Worm (Caenorhabditis elegans) whole organism, L4 larva: ENCODE data around the gene R06F6.8.

Experiments used
- F44E2.7 ChIP-seq: fragments of 200-800 bp; sonication (Bioruptor generic); IDR thresholded peaks from 2 replicates; pipeline ENCODE4 v2.1.2; 2022; ENCODE audit warnings: missing genetic modification characterization, missing compliant biosample characterization
- R02D3.7 ChIP-seq: fragments of 150-350 bp; sonication (generic microtip); optimal IDR thresholded peaks from 3 replicates; lab custom pipeline; 2014; ENCODE audit warnings: missing biosample characterization, missing genetic modification characterization
- T20F7.1 ChIP-seq: fragments of 200-800 bp; sonication (Bioruptor generic); optimal IDR thresholded peaks from 2 replicates; lab custom pipeline; 2018; ENCODE audit warnings: mild to moderate bottlenecking, missing genetic modification characterization, missing compliant biosample characterization
- T26A8.4 ChIP-seq: fragments of 200-800 bp; sonication (Bioruptor generic); IDR thresholded peaks from 2 replicates; pipeline ENCODE4 v1.3.6; 2022; ENCODE audit warnings: missing genetic modification characterization, missing compliant biosample characterization
- Y48G9A.11 ChIP-seq: fragments of 200-800 bp; sonication (Bioruptor generic); IDR thresholded peaks from 2 replicates; pipeline ENCODE4 v1.3.6; 2022; ENCODE audit warnings: missing genetic modification reagents, missing genetic modification characterization, missing compliant biosample characterization
- ZK337.2 ChIP-seq: fragments of 200-800 bp; sonication (Bioruptor generic); IDR thresholded peaks from 2 replicates; pipeline ENCODE4 v1.3.6; 2022; ENCODE audit warnings: missing genetic modification reagents, missing genetic modification characterization, missing compliant biosample characterization
- aly-2 ChIP-seq: sonication (generic microtip); optimal IDR thresholded peaks from 2 replicates; lab custom pipeline; 2018; ENCODE audit warnings: missing biosample characterization, missing genetic modification characterization
- arid-1 ChIP-seq: fragments of 200-800 bp; sonication (Bioruptor generic); conservative IDR thresholded peaks from 2 replicates; pipeline ENCODE4 v1.3.6; 2022; ENCODE audit warnings: missing genetic modification reagents, missing genetic modification characterization, missing compliant biosample characterization
- ceh-20 ChIP-seq: fragments of 200-800 bp; sonication (Bioruptor generic); IDR thresholded peaks from 2 replicates; pipeline ENCODE4 v1.3.6; 2022; ENCODE audit warnings: missing genetic modification reagents, missing genetic modification characterization, missing compliant biosample characterization
- ceh-28 ChIP-seq: fragments of 150-350 bp; optimal IDR thresholded peaks from 2 replicates; lab custom pipeline; 2014; ENCODE audit warnings: missing biosample characterization, missing genetic modification reagents, missing genetic modification characterization
- ceh-32 ChIP-seq: sonication (generic microtip); optimal IDR thresholded peaks from 2 replicates; lab custom pipeline; 2016; ENCODE audit warnings: mild to moderate bottlenecking, missing genetic modification characterization, missing compliant biosample characterization; ENCODE audit not compliant: poor library complexity
- daf-16 ChIP-seq, 3 experiments: sonication (generic microtip); optimal IDR thresholded peaks; 2 replicates each; lab custom pipeline; 2016 to 2017; ENCODE audit warnings: missing genetic modification characterization in 3 of 3, missing genetic modification reagents in 3 of 3, mild to moderate bottlenecking in 2 of 3, missing compliant biosample characterization in 2 of 3, missing biosample characterization in 1 of 3, moderate library complexity in 1 of 3
- daf-19 ChIP-seq: fragments of 200-800 bp; sonication (Bioruptor generic); conservative IDR thresholded peaks from 2 replicates; pipeline ENCODE4 v1.3.6; 2022; ENCODE audit warnings: missing genetic modification characterization, missing compliant biosample characterization
- daf-8 ChIP-seq: fragments of 200-800 bp; sonication (Bioruptor generic); IDR thresholded peaks from 2 replicates; pipeline ENCODE4 v1.3.6; 2022; ENCODE audit warnings: missing genetic modification characterization, missing compliant biosample characterization
- dmd-6 ChIP-seq: fragments of 200-800 bp; sonication (Bioruptor generic); IDR thresholded peaks from 2 replicates; pipeline ENCODE4 v1.3.6; 2022; ENCODE audit warnings: missing genetic modification reagents, missing genetic modification characterization, missing compliant biosample characterization
- duxl-1 ChIP-seq: sonication (generic microtip); optimal IDR thresholded peaks from 2 replicates; lab custom pipeline; 2016; ENCODE audit warnings: mild to moderate bottlenecking, missing genetic modification characterization, moderate library complexity, missing compliant biosample characterization; ENCODE audit not compliant: poor library complexity
- dve-1 ChIP-seq: sonication (generic microtip); optimal IDR thresholded peaks from 2 replicates; lab custom pipeline; 2017; ENCODE audit warnings: antibody characterized with exemption, mild to moderate bottlenecking, missing genetic modification characterization, missing compliant biosample characterization; ENCODE audit not compliant: insufficient read depth
- gei-8 ChIP-seq: fragments of 200-800 bp; sonication (Bioruptor generic); optimal IDR thresholded peaks from 2 replicates; lab custom pipeline; 2018; ENCODE audit warnings: mild to moderate bottlenecking, missing genetic modification characterization, missing compliant biosample characterization
- hlh-11 ChIP-seq: fragments of 200-800 bp; sonication (Bioruptor generic); optimal IDR thresholded peaks from 2 replicates; lab custom pipeline; 2018; ENCODE audit warnings: mild to moderate bottlenecking, missing genetic modification characterization, missing compliant biosample characterization
- hlh-30 ChIP-seq: sonication (generic microtip); optimal IDR thresholded peaks from 2 replicates; lab custom pipeline; 2017; ENCODE audit warnings: antibody characterized with exemption, mild to moderate bottlenecking, missing genetic modification characterization, missing compliant biosample characterization; ENCODE audit not compliant: insufficient read depth
- lin-1 ChIP-seq: fragments of 200-800 bp; sonication (Bioruptor generic); IDR thresholded peaks from 2 replicates; pipeline ENCODE4 v1.3.6; 2022; ENCODE audit warnings: missing genetic modification reagents, missing genetic modification characterization, missing compliant biosample characterization
- lin-39 ChIP-seq: fragments of 150-350 bp; optimal IDR thresholded peaks from 2 replicates; lab custom pipeline; 2014; ENCODE audit warnings: missing biosample characterization, missing genetic modification reagents, missing genetic modification characterization
- madf-9 ChIP-seq: fragments of 200-800 bp; sonication (Bioruptor generic); conservative IDR thresholded peaks from 2 replicates; pipeline ENCODE4 v1.3.6; 2022; ENCODE audit warnings: missing genetic modification reagents, missing genetic modification characterization, missing compliant biosample characterization
- mdl-1 ChIP-seq, 2 experiments: fragments of 150-350 bp in 1 of 2; sonication (generic microtip) in 1 of 2; optimal IDR thresholded peaks; 2 replicates each; lab custom pipeline; 2014 to 2017; ENCODE audit warnings: missing biosample characterization in 2 of 2, missing genetic modification characterization in 2 of 2
- mdt-29 ChIP-seq: fragments of 200-800 bp; sonication (Bioruptor generic); IDR thresholded peaks from 2 replicates; pipeline ENCODE4 v1.3.6; 2022; ENCODE audit warnings: missing genetic modification reagents, missing genetic modification characterization, missing compliant biosample characterization
- mep-1 ChIP-seq: fragments of 150-350 bp; sonication (generic microtip); optimal IDR thresholded peaks from 3 replicates; lab custom pipeline; 2014; ENCODE audit warnings: missing biosample characterization, missing genetic modification characterization
- mxl-3 ChIP-seq: fragments of 200-800 bp; sonication (Bioruptor generic); optimal IDR thresholded peaks from 2 replicates; lab custom pipeline; 2018; ENCODE audit warnings: mild to moderate bottlenecking, missing genetic modification characterization, missing compliant biosample characterization
- nhr-10 ChIP-seq: fragments of 150-350 bp; optimal IDR thresholded peaks from 2 replicates; lab custom pipeline; 2014; ENCODE audit warnings: missing biosample characterization, missing genetic modification characterization
- nhr-28 ChIP-seq: fragments of 150-350 bp; optimal IDR thresholded peaks from 2 replicates; lab custom pipeline; 2014; ENCODE audit warnings: missing biosample characterization, missing genetic modification characterization
- nhr-77 ChIP-seq: fragments of 150-350 bp; optimal IDR thresholded peaks from 2 replicates; lab custom pipeline; 2014; ENCODE audit warnings: missing biosample characterization, missing genetic modification characterization
- php-3 ChIP-seq: fragments of 200-800 bp; sonication (Bioruptor generic); IDR thresholded peaks from 2 replicates; pipeline ENCODE4 v1.3.6; 2022; ENCODE audit warnings: missing genetic modification reagents, missing genetic modification characterization, missing compliant biosample characterization
- pqm-1 ChIP-seq: sonication (generic microtip); optimal IDR thresholded peaks from 2 replicates; lab custom pipeline; 2017; ENCODE audit warnings: missing biosample characterization, missing genetic modification characterization
- set-16 ChIP-seq: fragments of 200-800 bp; sonication (Bioruptor generic); IDR thresholded peaks from 2 replicates; pipeline ENCODE4 v1.3.6; 2022; ENCODE audit warnings: missing genetic modification reagents, missing genetic modification characterization, missing compliant biosample characterization
- snpc-1.2 ChIP-seq: fragments of 200-800 bp; sonication (Bioruptor generic); IDR thresholded peaks from 2 replicates; pipeline ENCODE4 v1.3.6; 2022; ENCODE audit warnings: missing genetic modification reagents, missing genetic modification characterization, missing compliant biosample characterization
- snpc-4 ChIP-seq: fragments of 150-350 bp; optimal IDR thresholded peaks from 2 replicates; lab custom pipeline; 2014; ENCODE audit warnings: missing biosample characterization, missing genetic modification characterization
- spr-3 ChIP-seq: fragments of 200-800 bp; sonication (Bioruptor generic); optimal IDR thresholded peaks from 2 replicates; lab custom pipeline; 2018; ENCODE audit warnings: mild to moderate bottlenecking, missing genetic modification characterization, missing compliant biosample characterization
- tra-1 ChIP-seq: fragments of 200-800 bp; sonication (Bioruptor generic); IDR thresholded peaks from 2 replicates; pipeline ENCODE4 v1.3.6; 2022; ENCODE audit warnings: missing genetic modification reagents, missing genetic modification characterization, missing compliant biosample characterization
- unc-130 ChIP-seq: sonication (generic microtip); optimal IDR thresholded peaks from 2 replicates; lab custom pipeline; 2016; ENCODE audit warnings: missing genetic modification reagents, missing genetic modification characterization, missing compliant biosample characterization
- unc-62 ChIP-seq, 3 experiments: fragments of 150-350 bp in 1 of 3; sonication (generic microtip); optimal IDR thresholded peaks in 2 of 3; peaks in 1 of 3; 1 replicate in 1 of 3; 2 replicates in 2 of 3; lab custom pipeline; 2014 to 2017; ENCODE audit warnings: missing biosample characterization in 3 of 3, missing genetic modification characterization in 3 of 3, missing genetic modification reagents in 3 of 3, missing genotype in 1 of 3
- ztf-7 ChIP-seq: fragments of 150-350 bp; optimal IDR thresholded peaks from 2 replicates; lab custom pipeline; 2014; ENCODE audit warnings: missing biosample characterization, missing genetic modification characterization

R06F6.8 gene

DNA sequence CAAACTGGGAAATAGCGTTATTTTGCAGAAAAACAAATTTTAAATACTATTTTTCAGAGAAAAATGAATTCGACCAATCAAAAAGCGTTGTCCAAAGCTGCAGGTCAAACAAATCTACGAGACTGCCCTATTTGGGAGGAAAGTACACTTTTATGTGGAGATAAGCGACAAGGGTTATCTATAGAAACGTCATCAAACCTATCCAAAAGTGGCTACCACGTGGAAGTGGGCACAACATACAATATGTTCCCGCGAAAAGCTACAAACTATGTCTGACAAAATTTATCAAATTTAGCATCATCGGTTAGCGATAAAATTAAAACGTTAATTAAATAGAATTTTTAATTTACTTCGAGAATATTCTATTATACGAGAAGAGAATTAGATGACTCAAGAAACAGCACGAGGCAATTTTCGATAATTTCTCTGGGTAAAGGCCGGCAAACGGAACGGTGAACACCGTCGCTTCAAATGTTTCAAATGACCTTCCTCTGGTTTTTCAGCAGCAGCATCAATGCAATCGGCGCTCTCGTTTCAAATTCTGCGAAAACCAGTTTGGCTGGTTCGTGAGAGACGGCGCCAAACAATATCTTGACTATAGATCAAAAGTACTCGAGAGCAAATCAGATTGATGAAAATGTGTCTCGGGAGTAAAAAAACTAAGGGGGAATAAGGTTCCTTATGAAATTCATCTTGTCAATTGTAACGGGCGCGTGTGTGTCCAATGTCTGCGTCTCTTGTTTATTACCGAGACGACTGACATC, 42.1 kb upstream of the R06F6.8 start (continued):
- TF ChIP-seq arid-1 (no peak), hlh-30 (peak; percentile 37), daf-8 (GFP tag; lab: Robert Waterston, UW) (no peak), ceh-20 (GFP tag; lab: Robert Waterston, UW) (no peak), T20F7.1 (GFP tag; lab: Kevin White, UChicago) (peak; percentile 17), R02D3.7 (no peak), madf-9 (no peak), ceh-28 (tag; lab: Kevin White, UChicago) (no peak), ZK337.2 (GFP tag; lab: Robert Waterston, UW) (no peak), F44E2.7 (no peak), mep-1 (peak; percentile 15), pqm-1 (tag; lab: Kevin White, UChicago) (no peak), mxl-3 (GFP tag; lab: Kevin White, UChicago) (peak; percentile 17), set-16 (0 out of 2 replicates have a peak, but pooled peaks have one; percentile 13), Y48G9A.11 (GFP tag; lab: Robert Waterston, UW) (no peak), daf-19 (GFP tag; lab: Robert Waterston, UW) (no peak), spr-3 (GFP tag; lab: Kevin White, UChicago) (no peak), duxl-1 (tag; lab: Kevin White, UChicago) (no peak), gei-8 (GFP tag; lab: Kevin White, UChicago) (no peak), lin-1 (GFP tag; lab: Robert Waterston, UW) (0 out of 2 replicates have a peak, but pooled peaks have one; percentile 51), aly-2 (tag; lab: Kevin White, UChicago) (no peak), T26A8.4 (GFP tag; lab: Robert Waterston, UW) (no peak), dve-1 (tag; lab: Kevin White, UChicago) (peak; percentile 77)

DNA sequence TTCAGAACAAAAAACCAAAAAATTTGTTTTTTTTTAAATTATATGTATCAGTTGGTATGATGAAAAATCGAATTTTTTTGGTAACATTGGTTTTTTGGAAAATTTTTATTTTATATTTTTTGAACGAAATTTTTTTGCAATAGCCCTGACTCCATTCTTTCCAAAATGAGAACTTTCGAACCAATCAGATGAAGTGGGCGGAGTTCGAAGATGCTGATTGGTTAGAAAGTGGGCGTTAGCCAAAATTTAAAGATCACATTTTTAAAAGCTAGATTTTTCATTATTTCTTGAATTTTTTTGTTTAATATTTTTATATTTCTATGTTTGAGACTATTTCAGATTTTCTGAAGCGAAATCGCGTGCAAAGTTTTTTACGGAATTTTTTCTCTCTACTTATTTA, 41.5 kb upstream of the R06F6.8 start:
- no peak for TF ChIP-seq lin-39 (tag; lab: Kevin White, UChicago)
- TF ChIP-seq unc-130 (GFP tag; lab: Kevin White, UChicago), result no peak
- TF ChIP-seq mdt-29 (GFP tag; lab: Robert Waterston, UW), result no peak
- TF ChIP-seq snpc-4 (tag; lab: Kevin White, UChicago), result no peak
- TF ChIP-seq unc-62 (GFP tag; optimal IDR thresholded peaks at IDR 0.05 in 1 of 2; lab: Kevin White, UChicago), result peak in 1 of 2 experiments; percentile 57
- TF ChIP-seq unc-62 (tag; optimal IDR thresholded peaks at IDR 0.05; lab: Kevin White, UChicago), result no peak
- no peak for TF ChIP-seq ceh-32 (tag; lab: Kevin White, UChicago)
- no peak for TF ChIP-seq ceh-28 (tag; lab: Kevin White, UChicago)
- no peak for TF ChIP-seq snpc-1.2 (GFP tag; lab: Robert Waterston, UW)

DNA sequence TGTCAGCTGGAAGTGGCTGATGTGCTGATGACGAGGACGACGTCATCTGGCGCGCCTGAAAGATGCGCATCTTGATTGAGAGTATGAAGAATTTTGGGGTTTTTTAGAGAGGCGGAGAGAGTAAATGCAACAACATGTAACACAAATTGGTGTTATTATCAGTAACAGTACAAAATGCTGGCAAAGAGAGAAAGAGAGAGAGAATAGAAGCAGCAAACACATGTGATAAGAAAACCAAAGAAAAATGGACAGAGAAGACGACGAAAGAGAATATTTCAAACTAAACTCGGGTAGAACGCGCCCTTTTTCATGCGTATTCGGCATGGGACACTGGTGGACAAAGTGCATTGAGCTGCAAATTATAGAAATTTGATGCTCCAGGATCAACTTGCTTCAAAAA, 41.1 kb upstream of the R06F6.8 start, which contains the start of gene M106.3:
TSS of gene M106.3 (minus strand) at position 70 of the 400 bp plus-strand sequence.
- TF ChIP-seq mxl-3 (GFP tag; lab: Kevin White, UChicago) (peak; percentile 65), hlh-11 (tag; lab: Kevin White, UChicago) (peak; percentile 55), daf-8 (GFP tag; lab: Robert Waterston, UW) (no peak), php-3 (no peak), tra-1 (GFP tag; lab: Robert Waterston, UW) (0 out of 2 replicates have a peak, but pooled peaks have one; percentile 25), mdl-1 (tag; optimal IDR thresholded peaks at IDR 0.05; lab: Kevin White, UChicago) (peak in 1 of 2 experiments; percentile 39), nhr-10 (tag; lab: Kevin White, UChicago) (no peak), daf-16 (GFP tag; optimal IDR thresholded peaks at IDR 0.05; lab: Kevin White, UChicago) (no peak), daf-16 (tag; optimal IDR thresholded peaks at IDR 0.05; lab: Kevin White, UChicago) (peak; percentile 43), hlh-30 (peak; percentile 33), pqm-1 (tag; lab: Kevin White, UChicago) (peak; percentile 87), dmd-6 (GFP tag; lab: Robert Waterston, UW) (peak; percentile 74), ztf-7 (tag; lab: Kevin White, UChicago) (no peak), nhr-77 (tag; lab: Kevin White, UChicago) (peak; percentile 34), dve-1 (tag; lab: Kevin White, UChicago) (peak; percentile 7), nhr-28 (tag; lab: Kevin White, UChicago) (peak; percentile 85), arid-1 (no peak)
- TF ChIP-seq, all 104 proteins: peak for 11
